Fruit fly (Drosophila melanogaster): ENCODE measurements around the gene CG3609.

CG3609 gene

DNA sequence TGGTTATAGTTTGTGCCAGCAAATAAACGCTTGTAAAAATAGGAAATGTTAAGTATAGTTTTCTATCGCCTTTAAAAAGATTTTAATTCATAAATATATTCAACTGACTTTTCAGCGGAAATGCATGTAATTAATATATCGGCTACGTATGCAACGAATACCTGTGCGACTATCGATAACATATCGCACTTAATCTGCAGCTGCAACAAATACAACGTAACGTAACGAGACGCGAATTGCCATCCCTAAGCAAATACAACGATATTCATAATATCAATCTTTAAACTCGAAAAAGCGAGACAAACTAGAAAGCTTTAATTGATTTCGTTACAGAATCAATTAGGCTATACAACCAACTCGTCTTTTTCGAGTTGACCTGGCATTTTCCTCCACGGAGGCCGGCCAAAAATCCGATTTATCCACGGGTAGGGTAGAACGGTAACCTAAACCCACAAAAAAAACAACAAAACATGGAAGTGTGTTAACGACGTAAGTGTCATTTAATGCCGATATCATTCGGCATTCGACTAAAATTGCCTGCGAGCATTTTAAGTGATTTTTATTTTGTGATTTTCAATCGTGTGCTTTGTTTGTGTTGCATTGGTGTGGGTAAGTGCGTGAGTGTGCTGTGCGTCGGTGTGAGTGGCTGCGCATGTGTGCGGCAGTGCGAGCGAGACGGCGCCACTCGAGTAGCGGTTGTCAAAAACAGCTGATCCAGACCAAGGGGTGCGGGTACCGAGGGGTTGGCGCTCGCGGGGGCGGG lies 1.4 kb upstream of the CG3609 start, which contains the start of gene Atxn7 (continued):
- TF ChIP-seq fd102C (GFP tag; optimal IDR thresholded peaks at IDR 0.05) (peak; percentile 28), CG8290 (GFP tag; optimal IDR thresholded peaks at IDR 0.05) (peak; percentile 35), CG8290 (tag; optimal IDR thresholded peaks at IDR 0.05) (peak; percentile 72 to 80), CG17802 (tag; optimal IDR thresholded peaks at IDR 0.05) (peak; percentile 17), CG6689 (GFP tag; IDR thresholded peaks at IDR 0.05) (no peak), prd (optimal IDR thresholded peaks at IDR 0.05) (no peak), prd (GFP tag; IDR thresholded peaks at IDR 0.05) (no peak; the same call in 2 of the 3 replicates), CG11560 (tag; IDR thresholded peaks at IDR 0.05) (peak; percentile 22; the same call in 1 of the 3 replicates), CG9609 (GFP tag; optimal IDR thresholded peaks at IDR 0.05) (peak; percentile 42), GATAe (GFP tag; conservative IDR thresholded peaks at IDR 0.05) (no peak), CG16779 (GFP tag; IDR thresholded peaks at IDR 0.05) (no peak), ems (GFP tag; optimal IDR thresholded peaks at IDR 0.05) (peak; percentile 46), rib (GFP tag; IDR thresholded peaks at IDR 0.05) (peak; percentile 85), Dek (tag; optimal IDR thresholded peaks at IDR 0.05) (peak; percentile 54), cwo (GFP tag; optimal IDR thresholded peaks at IDR 0.05) (no peak), Sin3A (optimal IDR thresholded peaks at IDR 0.05) (peak; percentile 34), kay (GFP tag; optimal IDR thresholded peaks at IDR 0.05) (peak; percentile 27), CG5180 (GFP tag; optimal IDR thresholded peaks at IDR 0.05) (peak; percentile 40), B-H2 (GFP tag; optimal IDR thresholded peaks at IDR 0.05) (peak; percentile 72)

DNA sequence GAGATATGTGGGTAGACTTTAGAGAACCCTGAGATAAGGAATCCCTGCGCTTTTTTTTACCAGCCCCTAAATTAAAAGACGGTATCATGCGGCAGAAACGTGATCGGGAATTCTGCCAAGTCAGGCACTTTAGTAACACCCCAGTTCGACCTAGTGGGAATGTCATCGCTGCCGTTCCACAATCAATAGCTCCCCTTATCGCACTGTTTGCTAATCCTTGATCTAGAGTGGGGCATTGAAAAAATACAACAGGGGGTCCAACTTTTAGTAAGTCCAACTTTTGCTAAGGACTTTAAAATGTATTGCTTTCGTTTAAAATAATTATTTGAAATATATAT lies 2.3 kb downstream of the CG3609 start:
- TF ChIP-seq chinmo (GFP tag; IDR thresholded peaks at IDR 0.05; ENCODE audit: partially characterized antibody) (0 out of 4 replicates have a peak, but pooled peaks have one; percentile 43), sens (GFP tag) (peak; percentile 39), ERR (GFP tag; optimal IDR thresholded peaks at IDR 0.05) (peak; percentile 38), cwo (GFP tag; optimal IDR thresholded peaks at IDR 0.05) (peak; percentile 75), nmo (GFP tag; optimal IDR thresholded peaks at IDR 0.05) (no peak), sisA (GFP tag; IDR thresholded peaks at IDR 0.05) (no peak), sug (tag; optimal IDR thresholded peaks at IDR 0.05) (peak; percentile 97), grn (GFP tag; optimal IDR thresholded peaks at IDR 0.05) (peak; percentile 58), CG8765 (GFP tag; IDR thresholded peaks at IDR 0.05) (no peak), sd (tag; optimal IDR thresholded peaks at IDR 0.05) (peak; percentile 1), tap (tag; optimal IDR thresholded peaks at IDR 0.05) (no peak), exex (tag; optimal IDR thresholded peaks at IDR 0.05) (peak; percentile 25)

DNA sequence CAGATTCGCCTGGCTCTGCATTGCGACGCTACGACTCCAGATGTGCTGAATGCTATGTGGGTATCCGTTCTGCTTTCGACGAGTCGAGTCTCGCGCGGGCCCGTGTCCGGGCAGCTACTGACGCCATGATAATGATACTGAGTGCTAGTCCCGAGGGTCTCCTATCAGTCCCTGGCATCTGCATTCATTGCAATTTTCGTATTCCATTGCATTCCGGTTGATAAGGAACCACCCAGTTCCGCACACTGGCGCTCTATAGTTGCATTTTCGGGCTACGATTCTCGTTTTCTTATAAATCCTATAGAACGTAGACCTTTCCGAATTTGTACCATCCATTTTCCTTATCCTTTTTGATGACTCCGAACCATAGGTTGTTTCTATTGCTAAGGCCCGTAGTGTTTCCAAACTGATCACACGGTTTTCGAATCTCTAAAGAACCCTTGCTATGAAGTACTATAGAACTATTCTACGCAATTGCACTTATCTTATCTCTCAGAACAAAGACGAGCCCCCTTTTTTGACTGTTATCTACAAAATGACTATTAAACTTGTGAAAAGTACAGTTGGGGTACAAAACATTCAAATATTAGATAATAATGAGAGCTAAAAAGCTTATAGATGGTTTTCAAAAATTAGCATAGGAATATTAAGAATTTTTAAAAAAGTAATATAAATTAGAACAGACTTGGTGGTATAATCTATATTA lies 2.9 kb downstream of the CG3609 start, which contains the start of gene CG3597:
CG3597 (minus strand) TSS at position 119 of the 706 bp plus-strand sequence.
- peak; percentile 11 for TF ChIP-seq CG15479 (GFP tag; optimal IDR thresholded peaks at IDR 0.05)
- TF ChIP-seq Pdp1 (GFP tag; optimal IDR thresholded peaks at IDR 0.05) = peak in 1 of 2 experiments; percentile 14
- TF ChIP-seq exex (tag; optimal IDR thresholded peaks at IDR 0.05) = peak; percentile 51
- TF ChIP-seq CG7556 (GFP tag; optimal IDR thresholded peaks at IDR 0.05) = no peak

DNA sequence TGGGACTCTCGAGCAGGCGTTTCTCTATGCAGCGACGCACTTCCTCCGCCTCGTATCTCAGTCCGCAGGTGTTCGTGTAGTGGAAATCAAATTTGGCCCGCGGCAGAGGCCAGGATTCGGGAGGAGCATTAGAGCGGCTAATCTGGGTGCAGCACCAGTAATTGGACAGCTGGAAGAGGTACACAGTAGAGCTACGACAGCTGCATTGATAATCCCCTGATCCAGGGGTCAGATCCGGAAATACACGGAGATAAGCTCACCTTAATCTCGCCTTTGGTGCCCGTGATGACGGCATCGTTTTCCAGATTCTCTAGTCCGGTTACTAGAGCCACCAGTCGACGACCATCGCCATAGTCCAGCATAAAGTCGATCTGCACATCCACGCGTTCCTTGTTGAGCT lies 4.1 kb downstream of the CG3609 start:
- TF ChIP-seq Fer3 (tag; optimal IDR thresholded peaks at IDR 0.05) (no peak), hbn (GFP tag; IDR thresholded peaks at IDR 0.05; ENCODE audit: partially characterized antibody) (no peak), Hr3 (GFP tag; optimal IDR thresholded peaks at IDR 0.05) (no peak), ac (GFP tag; optimal IDR thresholded peaks at IDR 0.05) (no peak), CG1603 (tag; optimal IDR thresholded peaks at IDR 0.05) (no peak), Taf1 (GFP tag; IDR thresholded peaks at IDR 0.05) (no peak), CG1233 (GFP tag; optimal IDR thresholded peaks at IDR 0.05) (no peak), phol (tag; optimal IDR thresholded peaks at IDR 0.05) (no peak), Awh (GFP tag; IDR thresholded peaks at IDR 0.05) (no peak), sug (tag; optimal IDR thresholded peaks at IDR 0.05) (no peak), peb (GFP tag; IDR thresholded peaks at IDR 0.05) (no peak), zen2 (GFP tag; IDR thresholded peaks at IDR 0.05; ENCODE audit: partially characterized antibody) (no peak), CG10209 (GFP tag; optimal IDR thresholded peaks at IDR 0.05) (no peak), sd (tag; optimal IDR thresholded peaks at IDR 0.05) (no peak), CG7372 (GFP tag; IDR thresholded peaks at IDR 0.05) (no peak)
